Fruit fly (Drosophila melanogaster) whole organism, embryonic: Measurements from ENCODE around the gene rngo.

Source experiments
- C15 ChIP-seq: fragments of 200-800 bp; sonication (Bioruptor generic); IDR thresholded peaks from 3 replicates; pipeline ENCODE4 v1.3.6; 2022; ENCODE audit warnings: missing biosample characterization, missing genetic modification characterization
- CG11695 ChIP-seq: fragments of 200-800 bp; sonication (Bioruptor generic); IDR thresholded peaks from 3 replicates; pipeline ENCODE4 v1.3.6; 2022; ENCODE audit warnings: missing biosample characterization, missing genetic modification characterization
- CG11723 ChIP-seq: fragments of 200-800 bp; sonication (Bioruptor generic); optimal IDR thresholded peaks from 2 replicates; lab custom pipeline; 2017; ENCODE audit warnings: missing biosample characterization, mild to moderate bottlenecking, missing genetic modification characterization
- CG12744 ChIP-seq: fragments of 200-800 bp; sonication (Bioruptor generic); optimal IDR thresholded peaks from 2 replicates; lab custom pipeline; 2016; ENCODE audit warnings: missing biosample characterization, missing genetic modification characterization
- CG14014 ChIP-seq: fragments of 200-800 bp; sonication (Bioruptor generic); IDR thresholded peaks from 2 replicates; pipeline ENCODE4 v1.3.6; 2022; ENCODE audit warnings: missing biosample characterization, missing genetic modification characterization
- CG17328 ChIP-seq: fragments of 200-800 bp; sonication (Bioruptor generic); IDR thresholded peaks from 2 replicates; pipeline ENCODE4 v1.3.6; 2022; ENCODE audit warnings: missing biosample characterization, missing genetic modification characterization
- CG17359 ChIP-seq: fragments of 200-800 bp; sonication (Bioruptor generic); optimal IDR thresholded peaks from 3 replicates; lab custom pipeline; 2018; ENCODE audit warnings: missing biosample characterization, mild to moderate bottlenecking, missing genetic modification characterization, moderate library complexity
- CG17829 ChIP-seq: fragments of 200-800 bp; optimal IDR thresholded peaks from 2 replicates; lab custom pipeline; 2019; ENCODE audit warnings: missing biosample characterization, mild to moderate bottlenecking, missing genetic modification characterization, moderate library complexity
- CG1832 ChIP-seq: fragments of 200-800 bp; sonication (Bioruptor generic); optimal IDR thresholded peaks from 2 replicates; lab custom pipeline; 2017; ENCODE audit warnings: missing biosample characterization, mild to moderate bottlenecking, missing genetic modification characterization, inconsistent platforms
- CG2116 ChIP-seq: fragments of 200-800 bp; sonication (Bioruptor generic); optimal IDR thresholded peaks from 3 replicates; lab custom pipeline; 2018; ENCODE audit warnings: missing biosample characterization, mild to moderate bottlenecking, missing genetic modification characterization
- CG30431 ChIP-seq: fragments of 200-800 bp; sonication (Bioruptor generic); optimal IDR thresholded peaks from 2 replicates; lab custom pipeline; 2017; ENCODE audit warnings: missing biosample characterization, missing genetic modification characterization
- CG32767 ChIP-seq: fragments of 200-800 bp; sonication (Bioruptor generic); IDR thresholded peaks from 2 replicates; pipeline ENCODE4 v1.3.6; 2022; ENCODE audit warnings: missing biosample characterization, missing genetic modification characterization
- CG33213 ChIP-seq: fragments of 200-800 bp; sonication (Bioruptor generic); optimal IDR thresholded peaks from 3 replicates; lab custom pipeline; 2016; ENCODE audit warnings: missing biosample characterization, missing genetic modification characterization
- CG3995 ChIP-seq: fragments of 200-800 bp; sonication (Bioruptor generic); optimal IDR thresholded peaks from 3 replicates; lab custom pipeline; 2016; ENCODE audit warnings: missing biosample characterization, missing genetic modification characterization
- CG5245 ChIP-seq: fragments of 200-800 bp; sonication (Bioruptor generic); optimal IDR thresholded peaks from 3 replicates; lab custom pipeline; 2016; ENCODE audit warnings: missing biosample characterization, missing genetic modification characterization
- CG6765 ChIP-seq: fragments of 200-800 bp; sonication (Bioruptor generic); optimal IDR thresholded peaks from 3 replicates; lab custom pipeline; 2017; ENCODE audit warnings: missing biosample characterization, mild to moderate bottlenecking, missing genetic modification characterization
- CG9817 ChIP-seq: fragments of 200-800 bp; sonication (Bioruptor generic); optimal IDR thresholded peaks from 2 replicates; lab custom pipeline; 2018; ENCODE audit warnings: missing biosample characterization, mild to moderate bottlenecking, missing genetic modification characterization, moderate library complexity
- Ets97D ChIP-seq: fragments of 200-800 bp; sonication (Bioruptor generic); optimal IDR thresholded peaks from 3 replicates; lab custom pipeline; 2016; ENCODE audit warnings: missing biosample characterization, missing genetic modification characterization
- Hr51 ChIP-seq, 2 experiments: fragments of 200-800 bp; sonication (Bioruptor generic); optimal IDR thresholded peaks; 2 replicates in 1 of 2; 3 replicates in 1 of 2; lab custom pipeline; 2016 to 2018; ENCODE audit warnings: missing biosample characterization in 2 of 2, missing genetic modification characterization in 2 of 2, mild to moderate bottlenecking in 1 of 2, moderate library complexity in 1 of 2
- Myb ChIP-seq: fragments of 200-800 bp; sonication (Bioruptor generic); optimal IDR thresholded peaks from 2 replicates; lab custom pipeline; 2016; ENCODE audit warnings: missing biosample characterization, missing genetic modification characterization
- NC2α ChIP-seq: fragments of 200-800 bp; sonication (Bioruptor generic); optimal IDR thresholded peaks from 2 replicates; lab custom pipeline; 2016; ENCODE audit warnings: missing biosample characterization, missing genetic modification characterization
- NK7.1 ChIP-seq: fragments of 200-800 bp; sonication (Bioruptor generic); optimal IDR thresholded peaks from 3 replicates; lab custom pipeline; 2016; ENCODE audit warnings: missing biosample characterization, missing genetic modification characterization
- Nf-YA ChIP-seq: fragments of 200-800 bp; sonication (Bioruptor generic); IDR thresholded peaks from 2 replicates; pipeline ENCODE4 v1.3.6; 2022; ENCODE audit warnings: missing biosample characterization, missing genetic modification characterization
- Pdp1 ChIP-seq, 2 experiments: fragments of 200-800 bp; sonication (Bioruptor generic); optimal IDR thresholded peaks; 3 replicates each; lab custom pipeline; 2016; ENCODE audit warnings: missing biosample characterization in 2 of 2, missing genetic modification characterization in 2 of 2, mild to moderate bottlenecking in 1 of 2, moderate library complexity in 1 of 2
- TFAM ChIP-seq: fragments of 200-800 bp; sonication (Bioruptor generic); optimal IDR thresholded peaks from 2 replicates; lab custom pipeline; 2017; ENCODE audit warnings: missing biosample characterization, missing genetic modification characterization, inconsistent platforms
- Taf1 ChIP-seq: fragments of 200-800 bp; sonication (Bioruptor generic); IDR thresholded peaks from 2 replicates; pipeline ENCODE4 v1.3.6; 2022; ENCODE audit warnings: missing biosample characterization, missing genetic modification characterization
- Xbp1 ChIP-seq: fragments of 200-800 bp; sonication (Bioruptor generic); optimal IDR thresholded peaks from 3 replicates; lab custom pipeline; 2016; ENCODE audit warnings: missing biosample characterization, mild to moderate bottlenecking, missing genetic modification characterization
- ato ChIP-seq: fragments of 200-800 bp; sonication (Bioruptor generic); IDR thresholded peaks from 2 replicates; pipeline ENCODE4 v1.3.6; 2022; ENCODE audit warnings: missing biosample characterization, missing genetic modification characterization; ENCODE audit not compliant: partially characterized antibody
- bigmax ChIP-seq: fragments of 200-800 bp; sonication (Bioruptor generic); optimal IDR thresholded peaks from 2 replicates; lab custom pipeline; 2018; ENCODE audit warnings: missing biosample characterization, mild to moderate bottlenecking, missing genetic modification characterization
- ci ChIP-seq: fragments of 200-800 bp; sonication (Bioruptor generic); IDR thresholded peaks from 3 replicates; pipeline ENCODE4 v1.3.6; 2022; ENCODE audit warnings: missing biosample characterization, missing genetic modification characterization
- corto ChIP-seq: fragments of 200-800 bp; sonication (Bioruptor generic); optimal IDR thresholded peaks from 2 replicates; lab custom pipeline; 2016; ENCODE audit warnings: missing biosample characterization, mild to moderate bottlenecking, missing genetic modification characterization, moderate library complexity
- dan ChIP-seq: fragments of 200-800 bp; sonication (Bioruptor generic); IDR thresholded peaks from 2 replicates; pipeline ENCODE4 v1.3.6; 2022; ENCODE audit warnings: missing biosample characterization, missing genetic modification characterization
- fd96Cb ChIP-seq: fragments of 200-800 bp; sonication (Bioruptor generic); optimal IDR thresholded peaks from 2 replicates; lab custom pipeline; 2018; ENCODE audit warnings: missing biosample characterization, mild to moderate bottlenecking, missing genetic modification characterization, moderate library complexity
- gro ChIP-seq: fragments of 200-800 bp; sonication (Bioruptor generic); optimal IDR thresholded peaks from 2 replicates; lab custom pipeline; 2016; ENCODE audit warnings: missing biosample characterization, missing genetic modification characterization
- hkb ChIP-seq, 2 experiments: fragments of 200-800 bp in 1 of 2; fragments of >200 bp in 1 of 2; sonication (Bioruptor generic) in 1 of 2; IDR thresholded peaks in 1 of 2; optimal IDR thresholded peaks in 1 of 2; 2 replicates each; pipeline versions ENCODE4 v1.3.6 to Lab custom; 2017 to 2022; ENCODE audit warnings: missing biosample characterization in 1 of 2, missing genetic modification characterization in 1 of 2
- lab ChIP-seq: fragments of 200-800 bp; sonication (Bioruptor generic); optimal IDR thresholded peaks from 3 replicates; lab custom pipeline; 2017; ENCODE audit warnings: missing biosample characterization, missing genetic modification characterization, mild to moderate bottlenecking, moderate library complexity, missing genetic modification reagents
- lola ChIP-seq, 3 experiments: fragments of >200 bp in 2 of 3; fragments of 200-800 bp in 1 of 3; sonication (Bioruptor generic) in 1 of 3; optimal IDR thresholded peaks; 2 replicates each; lab custom pipeline; 2017 to 2019; ENCODE audit warnings: missing biosample characterization in 3 of 3, missing genetic modification characterization in 3 of 3, mild to moderate bottlenecking in 1 of 3, moderate library complexity in 1 of 3
- lov ChIP-seq, 2 experiments: fragments of 200-800 bp in 1 of 2; fragments of >200 bp in 1 of 2; sonication (Bioruptor generic) in 1 of 2; IDR thresholded peaks in 1 of 2; optimal IDR thresholded peaks in 1 of 2; 2 replicates in 1 of 2; 3 replicates in 1 of 2; pipeline versions ENCODE4 v1.3.6 to Lab custom; 2017 to 2022; ENCODE audit warnings: missing biosample characterization in 1 of 2, missing genetic modification characterization in 1 of 2
- pan ChIP-seq, 4 experiments: fragments of >200 bp in 3 of 4; fragments of 200-800 bp in 1 of 4; sonication (Bioruptor generic) in 1 of 4; optimal IDR thresholded peaks in 3 of 4; IDR thresholded peaks in 1 of 4; 2 replicates each; pipeline versions ENCODE4 v1.3.6 to Lab custom; 2017 to 2022; ENCODE audit warnings: missing biosample characterization in 2 of 4, missing genetic modification characterization in 2 of 4, mixed read lengths in 1 of 4
- phol ChIP-seq: fragments of 200-800 bp; sonication (Bioruptor generic); optimal IDR thresholded peaks from 3 replicates; lab custom pipeline; 2018; ENCODE audit warnings: missing biosample characterization, mild to moderate bottlenecking, missing genetic modification characterization, moderate library complexity
- tll ChIP-seq, 2 experiments: fragments of 200-800 bp in 1 of 2; fragments of >200 bp in 1 of 2; sonication (Bioruptor generic) in 1 of 2; optimal IDR thresholded peaks; 2 replicates each; lab custom pipeline; 2017 to 2019; ENCODE audit warnings: missing biosample characterization in 2 of 2, missing genetic modification characterization in 2 of 2, mild to moderate bottlenecking in 1 of 2, moderate library complexity in 1 of 2
- tna ChIP-seq: fragments of 200-800 bp; sonication (Bioruptor generic); IDR thresholded peaks from 2 replicates; pipeline ENCODE4 v1.3.6; 2022; ENCODE audit warnings: missing biosample characterization, missing genetic modification characterization; ENCODE audit not compliant: partially characterized antibody
- toy ChIP-seq: fragments of 200-800 bp; sonication (Bioruptor generic); IDR thresholded peaks from 2 replicates; pipeline ENCODE4 v1.3.6; 2022; ENCODE audit warnings: missing biosample characterization, missing genetic modification characterization
- trh ChIP-seq: fragments of 200-800 bp; sonication (Bioruptor generic); optimal IDR thresholded peaks from 2 replicates; lab custom pipeline; 2016; ENCODE audit warnings: missing biosample characterization, missing genetic modification characterization
- wor ChIP-seq: fragments of 200-800 bp; sonication (Bioruptor generic); IDR thresholded peaks from 2 replicates; pipeline ENCODE4 v1.3.6; 2022; ENCODE audit warnings: missing biosample characterization, missing genetic modification characterization
- z ChIP-seq: fragments of 200-800 bp; sonication (Bioruptor generic); IDR thresholded peaks from 3 replicates; pipeline ENCODE4 v1.3.6; 2022; ENCODE audit warnings: missing biosample characterization, missing genetic modification characterization
- zen2 ChIP-seq: fragments of 200-800 bp; sonication (Bioruptor generic); IDR thresholded peaks from 3 replicates; pipeline ENCODE4 v1.3.6; 2022; ENCODE audit warnings: missing biosample characterization, missing genetic modification characterization; ENCODE audit not compliant: partially characterized antibody

Gene rngo

DNA sequence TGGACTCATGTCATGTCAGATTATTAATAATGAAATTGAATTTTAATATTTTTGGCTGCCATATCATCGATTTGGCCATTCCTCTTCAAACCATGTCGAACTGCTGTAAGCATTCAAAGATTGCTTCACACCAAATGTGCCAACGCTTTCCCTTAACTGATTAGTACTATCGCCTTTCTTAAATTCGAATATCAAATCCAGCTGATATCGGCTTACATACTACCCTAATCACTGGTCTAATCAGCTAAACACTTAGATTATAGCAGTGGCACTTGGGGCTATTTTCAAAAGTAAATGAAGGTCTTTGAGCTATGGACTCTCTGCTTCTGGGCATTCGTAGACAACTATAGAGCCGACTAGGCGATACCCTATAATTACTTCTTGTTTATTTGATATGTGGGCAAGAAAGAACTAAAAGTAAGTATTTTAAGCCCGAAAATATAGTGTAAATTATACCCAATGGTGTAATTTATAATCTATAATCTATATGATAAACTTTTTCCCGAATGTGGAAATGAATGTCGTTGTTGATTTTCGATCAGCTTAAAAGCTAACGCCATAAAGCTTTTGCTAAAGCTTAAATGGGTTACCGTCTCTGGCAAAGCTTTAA, 37.3 kb upstream of the rngo start (continued):
- TF ChIP-seq Pdp1 (GFP tag; optimal IDR thresholded peaks at IDR 0.05; lab: Kevin White, UChicago) (peak; percentile 60 to 71), trh (peak; percentile 45), CG32767 (GFP tag; lab: Robert Waterston, UW) (peak; percentile 76), lola (GFP tag; optimal IDR thresholded peaks at IDR 0.05; lab: Kevin White, UChicago) (no peak), Myb (GFP tag; lab: Kevin White, UChicago) (peak; percentile 24), NK7.1 (no peak), Hr51 (GFP tag; optimal IDR thresholded peaks at IDR 0.05; lab: Kevin White, UChicago) (peak in 1 of 2 experiments; percentile 90), CG33213 (no peak), CG30431 (no peak), CG11695 (GFP tag; lab: Robert Waterston, UW) (peak; percentile 80; the same call in 2 of the 3 replicates), zen2 (GFP tag; lab: Robert Waterston, UW) (no peak), wor (GFP tag; lab: Robert Waterston, UW) (peak; percentile 27; the same call in 1 of the 2 replicates), fd96Cb (tag; lab: Kevin White, UChicago) (peak; percentile 68), z (GFP tag; lab: Robert Waterston, UW) (0 out of 3 replicates have a peak, but pooled peaks have one; percentile 16), Xbp1 (peak; percentile 80), ato (GFP tag; lab: Robert Waterston, UW) (no peak), TFAM (no peak), CG1832 (no peak), dan (GFP tag; lab: Robert Waterston, UW) (no peak), CG2116 (peak; percentile 34), CG14014 (GFP tag; lab: Robert Waterston, UW) (peak; percentile 71), NC2α (GFP tag; lab: Kevin White, UChicago) (no peak), Ets97D (GFP tag; lab: Kevin White, UChicago) (peak; percentile 20), CG9817 (tag; lab: Kevin White, UChicago) (peak; percentile 61), CG12744 (peak; percentile 43), lab (GFP tag; lab: Kevin White, UChicago) (peak; percentile 91), corto (GFP tag; lab: Kevin White, UChicago) (peak; percentile 44), CG6765 (GFP tag; lab: Kevin White, UChicago) (peak; percentile 79), CG17829 (tag; lab: Kevin White, UChicago) (no peak), tna (no peak), toy (GFP tag; lab: Robert Waterston, UW) (0 out of 2 replicates have a peak, but pooled peaks have one; percentile 36), gro (GFP tag; lab: Kevin White, UChicago) (no peak), lov (optimal IDR thresholded peaks at IDR 0.05; lab: Kevin White, UChicago) (no peak), lov (GFP tag; IDR thresholded peaks at IDR 0.05; lab: Robert Waterston, UW) (no peak), CG17328 (GFP tag; lab: Robert Waterston, UW) (peak; percentile 71), C15 (GFP tag; lab: Robert Waterston, UW) (0 out of 3 replicates have a peak, but pooled peaks have one; percentile 29), ci (GFP tag; lab: Robert Waterston, UW) (peak; percentile 84), bigmax (GFP tag; lab: Kevin White, UChicago) (no peak), CG5245 (GFP tag; lab: Kevin White, UChicago) (peak; percentile 49), tll (GFP tag; optimal IDR thresholded peaks at IDR 0.05; lab: Kevin White, UChicago) (no peak), phol (tag; lab: Kevin White, UChicago) (peak; percentile 74), CG11723 (peak; percentile 6), Nf-YA (peak; percentile 65), CG3995 (GFP tag; lab: Kevin White, UChicago) (peak; percentile 7), pan (optimal IDR thresholded peaks at IDR 0.05; lab: Kevin White, UChicago) (no peak), pan (GFP tag; optimal IDR thresholded peaks at IDR 0.05 in 1 of 2, IDR thresholded peaks at IDR 0.05 in 1 of 2) (peak in 1 of 2 experiments; percentile 84), Taf1 (GFP tag; lab: Robert Waterston, UW) (peak; percentile 55), CG17359 (tag; lab: Kevin White, UChicago) (peak; percentile 86), hkb (optimal IDR thresholded peaks at IDR 0.05; lab: Kevin White, UChicago) (no peak), hkb (GFP tag; IDR thresholded peaks at IDR 0.05; lab: Robert Waterston, UW) (peak; percentile 90)
